Fruit fly (Drosophila melanogaster): ENCODE measurements around the gene CG12679.

CG12679 gene

DNA sequence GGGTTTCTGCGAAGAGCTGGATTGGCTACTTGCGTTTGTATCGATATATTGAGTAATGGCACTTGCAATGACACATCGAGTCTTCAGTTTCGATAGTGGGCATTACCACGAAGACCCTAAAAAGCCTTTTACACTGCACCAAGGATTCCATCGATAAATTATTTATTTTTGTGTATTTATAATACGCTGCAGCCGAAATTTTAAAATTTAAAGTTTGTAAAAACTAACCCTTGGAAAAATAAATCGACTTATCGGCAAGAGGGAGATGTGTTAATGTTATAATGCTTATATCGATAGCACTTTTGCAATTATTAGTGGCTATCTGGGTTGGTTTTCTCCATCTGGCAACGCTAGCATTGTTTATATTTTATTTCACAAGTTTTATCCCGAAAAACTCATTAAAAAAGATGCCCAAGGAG lies 47.4 kb upstream of the CG12679 start, which contains the start of the genes Pp4-19C and cactin (continued):
- TF ChIP-seq CG12155 (GFP tag; optimal IDR thresholded peaks at IDR 0.05) (peak; percentile 15), prd (optimal IDR thresholded peaks at IDR 0.05) (no peak), prd (GFP tag; IDR thresholded peaks at IDR 0.05) (peak; percentile 40; the same call in 1 of the 3 replicates), maf-S (GFP tag; optimal IDR thresholded peaks at IDR 0.05) (no peak), klu (GFP tag; IDR thresholded peaks at IDR 0.05) (no peak), psq (GFP tag; optimal IDR thresholded peaks at IDR 0.05) (no peak), CG3995 (GFP tag; optimal IDR thresholded peaks at IDR 0.05) (peak; percentile 60), vfl (GFP tag; optimal IDR thresholded peaks at IDR 0.05) (no peak), slbo (GFP tag; IDR thresholded peaks at IDR 0.05) (peak; percentile 55), Med (GFP tag) (peak; percentile 88), Doc2 (GFP tag; IDR thresholded peaks at IDR 0.05) (no peak), Antp (GFP tag; optimal IDR thresholded peaks at IDR 0.05) (peak; percentile 0), CG17912 (GFP tag; optimal IDR thresholded peaks at IDR 0.05) (no peak), zen2 (GFP tag; IDR thresholded peaks at IDR 0.05; ENCODE audit: partially characterized antibody) (peak; percentile 82), Pdp1 (GFP tag; optimal IDR thresholded peaks at IDR 0.05) (peak; percentile 18 to 78), CG34224 (GFP tag; IDR thresholded peaks at IDR 0.05; ENCODE audit: partially characterized antibody) (peak; percentile 83), CG11398 (GFP tag; optimal IDR thresholded peaks at IDR 0.05) (no peak), Nf-YA (GFP tag; IDR thresholded peaks at IDR 0.05) (no peak), vnd (GFP tag; IDR thresholded peaks at IDR 0.05; ENCODE audit: partially characterized antibody) (peak; percentile 90), hb (GFP tag; IDR thresholded peaks at IDR 0.05; ENCODE audit: partially characterized antibody) (peak; percentile 89), MBD-R2 (GFP tag; IDR thresholded peaks at IDR 0.05) (peak; percentile 53; the same call in 1 of the 2 replicates), CG17802 (tag; optimal IDR thresholded peaks at IDR 0.05) (peak; percentile 22), knrl (GFP tag; IDR thresholded peaks at IDR 0.05; ENCODE audit: partially characterized antibody) (peak; percentile 93), crp (GFP tag; optimal IDR thresholded peaks at IDR 0.05) (peak in 1 of 2 experiments; percentile 51), ind (GFP tag; optimal IDR thresholded peaks at IDR 0.05) (peak; percentile 17), sens (GFP tag) (peak; percentile 79), vvl (GFP tag; IDR thresholded peaks at IDR 0.05) (0 out of 2 replicates have a peak, but pooled peaks have one; percentile 23), twi (tag; optimal IDR thresholded peaks at IDR 0.05) (no peak), CG13775 (GFP tag; optimal IDR thresholded peaks at IDR 0.05) (peak; percentile 7), sisA (GFP tag; IDR thresholded peaks at IDR 0.05) (0 out of 2 replicates have a peak, but pooled peaks have one; percentile 25), Sry-δ (GFP tag; optimal IDR thresholded peaks at IDR 0.05) (peak; percentile 90), CG8924 (tag; optimal IDR thresholded peaks at IDR 0.05) (peak; percentile 40), Opbp (GFP tag; IDR thresholded peaks at IDR 0.05; ENCODE audit: partially characterized antibody) (peak; percentile 61; the same call in 1 of the 3 replicates), dati (GFP tag; IDR thresholded peaks at IDR 0.05) (no peak), Eip74EF (GFP tag; optimal IDR thresholded peaks at IDR 0.05) (no peak), kay (GFP tag; optimal IDR thresholded peaks at IDR 0.05) (peak; percentile 71), CG6272 (GFP tag; IDR thresholded peaks at IDR 0.05) (peak; percentile 11; the same call in 1 of the 2 replicates), CG11560 (tag; IDR thresholded peaks at IDR 0.05) (peak; percentile 61; the same call in 2 of the 3 replicates), mld (GFP tag; IDR thresholded peaks at IDR 0.05; ENCODE audit: partially characterized antibody) (peak; percentile 71; the same call in 1 of the 3 replicates), PHDP (tag; optimal IDR thresholded peaks at IDR 0.05) (no peak), CoRest (tag; optimal IDR thresholded peaks at IDR 0.05) (peak; percentile 41), trem (tag; optimal IDR thresholded peaks at IDR 0.05) (peak; percentile 75), lbe (GFP tag; optimal IDR thresholded peaks at IDR 0.05) (peak; percentile 6), CG12236 (GFP tag; optimal IDR thresholded peaks at IDR 0.05) (no peak), CG30403 (GFP tag; optimal IDR thresholded peaks at IDR 0.05) (peak; percentile 46), Mad (GFP tag; optimal IDR thresholded peaks at IDR 0.05) (peak; percentile 44), sob (GFP tag; IDR thresholded peaks at IDR 0.05) (0 out of 2 replicates have a peak, but pooled peaks have one; percentile 25), nmo (GFP tag; optimal IDR thresholded peaks at IDR 0.05) (peak; percentile 69), CG7556 (GFP tag; optimal IDR thresholded peaks at IDR 0.05) (no peak), Oli (tag; optimal IDR thresholded peaks at IDR 0.05) (no peak)
